Worm (Caenorhabditis elegans) whole organism, mixed stage, embryonic: ENCODE measurements around the gene Y70C5B.2.

Source experiments
- M03D4.4 ChIP-seq: sonication (generic microtip); optimal IDR thresholded peaks from 2 replicates; lab custom pipeline; 2017; ENCODE audit warnings: mild to moderate bottlenecking, missing genetic modification characterization, missing compliant biosample characterization
- blmp-1 ChIP-seq: fragments of 150-350 bp; optimal IDR thresholded peaks from 2 replicates; lab custom pipeline; 2014; ENCODE audit warnings: missing biosample characterization, missing genetic modification characterization
- ceh-43 ChIP-seq: fragments of 200-800 bp; sonication (Bioruptor generic); optimal IDR thresholded peaks from 2 replicates; lab custom pipeline; 2018; ENCODE audit warnings: mild to moderate bottlenecking, missing genetic modification characterization, moderate library complexity, missing compliant biosample characterization
- ceh-83 ChIP-seq: fragments of 200-800 bp; sonication (Bioruptor generic); optimal IDR thresholded peaks from 2 replicates; lab custom pipeline; 2018; ENCODE audit warnings: mild to moderate bottlenecking, missing genetic modification characterization, missing compliant biosample characterization
- ces-1 ChIP-seq: fragments of 150-350 bp; optimal IDR thresholded peaks from 2 replicates; lab custom pipeline; 2014; ENCODE audit warnings: missing biosample characterization, missing genetic modification reagents, missing genetic modification characterization
- cnd-1 ChIP-seq: fragments of 200-800 bp; sonication (Bioruptor generic); optimal IDR thresholded peaks from 2 replicates; lab custom pipeline; 2018; ENCODE audit warnings: mild to moderate bottlenecking, missing genetic modification characterization, missing compliant biosample characterization
- drap-1 ChIP-seq: fragments of 200-800 bp; sonication (Bioruptor generic); optimal IDR thresholded peaks from 3 replicates; lab custom pipeline; 2018; ENCODE audit warnings: mild to moderate bottlenecking, missing genetic modification characterization, missing compliant biosample characterization
- elt-1 ChIP-seq: sonication (generic microtip); optimal IDR thresholded peaks from 2 replicates; lab custom pipeline; 2017; ENCODE audit warnings: missing genetic modification characterization, mild to moderate bottlenecking, missing compliant biosample characterization, antibody characterized with exemption, moderate library complexity, borderline replicate concordance; ENCODE audit not compliant: insufficient read depth
- elt-3 ChIP-seq: fragments of 150-350 bp; optimal IDR thresholded peaks from 2 replicates; lab custom pipeline; 2014; ENCODE audit warnings: missing biosample characterization, missing genetic modification characterization
- flh-1 ChIP-seq: fragments of 200-800 bp; sonication (Bioruptor generic); optimal IDR thresholded peaks from 2 replicates; lab custom pipeline; 2018; ENCODE audit warnings: mild to moderate bottlenecking, missing genetic modification characterization, moderate library complexity, missing compliant biosample characterization
- ham-2 ChIP-seq: fragments of 200-800 bp; sonication (Bioruptor generic); optimal IDR thresholded peaks from 2 replicates; lab custom pipeline; 2018; ENCODE audit warnings: mild to moderate bottlenecking, missing genetic modification characterization, missing compliant biosample characterization
- hlh-1 ChIP-seq: fragments of 150-350 bp; optimal IDR thresholded peaks from 2 replicates; lab custom pipeline; 2014; ENCODE audit warnings: missing biosample characterization, missing genetic modification reagents, missing genetic modification characterization
- lin-13 ChIP-seq: fragments of 150-350 bp; optimal IDR thresholded peaks from 2 replicates; lab custom pipeline; 2014; ENCODE audit warnings: missing biosample characterization, missing genetic modification characterization
- lin-32 ChIP-seq: fragments of 200-800 bp; sonication (Bioruptor generic); optimal IDR thresholded peaks from 2 replicates; lab custom pipeline; 2018; ENCODE audit warnings: mild to moderate bottlenecking, missing genetic modification characterization, missing compliant biosample characterization
- mab-5 ChIP-seq: fragments of 150-350 bp; optimal IDR thresholded peaks from 2 replicates; lab custom pipeline; 2014; ENCODE audit warnings: missing biosample characterization, missing genetic modification characterization
- mep-1 ChIP-seq: fragments of 150-350 bp; optimal IDR thresholded peaks from 2 replicates; lab custom pipeline; 2017; ENCODE audit warnings: missing biosample characterization, missing genetic modification reagents, missing genetic modification characterization, inconsistent platforms
- mls-2 ChIP-seq: sonication (generic microtip); optimal IDR thresholded peaks from 2 replicates; lab custom pipeline; 2016; ENCODE audit warnings: mild to moderate bottlenecking, missing genetic modification characterization, moderate library complexity, missing compliant biosample characterization
- nhr-12 ChIP-seq: fragments of 150-350 bp; optimal IDR thresholded peaks from 2 replicates; lab custom pipeline; 2014; ENCODE audit warnings: missing biosample characterization, missing genetic modification characterization
- nhr-2 ChIP-seq: fragments of 150-350 bp; optimal IDR thresholded peaks from 2 replicates; lab custom pipeline; 2014; ENCODE audit warnings: missing biosample characterization, missing genetic modification characterization
- nhr-237 ChIP-seq: fragments of 150-350 bp; optimal IDR thresholded peaks from 2 replicates; lab custom pipeline; 2014; ENCODE audit warnings: missing biosample characterization, missing genetic modification characterization
- nhr-76 ChIP-seq: sonication (generic microtip); optimal IDR thresholded peaks from 2 replicates; lab custom pipeline; 2017; ENCODE audit warnings: missing biosample characterization, missing genetic modification characterization
- pha-4 ChIP-seq: fragments of 150-350 bp; optimal IDR thresholded peaks from 2 replicates; lab custom pipeline; 2018; ENCODE audit warnings: missing biosample characterization, missing genetic modification reagents, missing genetic modification characterization
- sem-2 ChIP-seq: fragments of 200-800 bp; sonication (Bioruptor generic); optimal IDR thresholded peaks from 2 replicates; lab custom pipeline; 2018; ENCODE audit warnings: mild to moderate bottlenecking, missing genetic modification characterization, missing compliant biosample characterization
- sptf-1 ChIP-seq: sonication (generic microtip); optimal IDR thresholded peaks from 2 replicates; lab custom pipeline; 2017; ENCODE audit warnings: mild to moderate bottlenecking, missing genetic modification characterization, moderate library complexity, missing compliant biosample characterization
- tbx-8 ChIP-seq: fragments of 200-800 bp; sonication (Bioruptor generic); optimal IDR thresholded peaks from 2 replicates; lab custom pipeline; 2018; ENCODE audit warnings: mild to moderate bottlenecking, missing genetic modification characterization, moderate library complexity, missing compliant biosample characterization
- unc-120 ChIP-seq: sonication (generic microtip); optimal IDR thresholded peaks from 2 replicates; lab custom pipeline; 2017; ENCODE audit warnings: missing genetic modification characterization, missing compliant biosample characterization; ENCODE audit not compliant: poor library complexity, severe bottlenecking
- unc-39 ChIP-seq: fragments of 150-350 bp; optimal IDR thresholded peaks from 2 replicates; lab custom pipeline; 2014; ENCODE audit warnings: missing biosample characterization, missing genetic modification characterization
- unc-62 ChIP-seq: fragments of 150-350 bp; optimal IDR thresholded peaks from 2 replicates; lab custom pipeline; 2014; ENCODE audit warnings: missing biosample characterization, missing genetic modification reagents, missing genetic modification characterization
- zip-8 ChIP-seq: fragments of 150-350 bp; optimal IDR thresholded peaks from 2 replicates; lab custom pipeline; 2014; ENCODE audit warnings: missing biosample characterization, missing genetic modification characterization
- ztf-11 ChIP-seq: fragments of 150-350 bp; optimal IDR thresholded peaks from 2 replicates; lab custom pipeline; 2014; ENCODE audit warnings: missing biosample characterization, missing genetic modification characterization

The Y70C5B.2 gene

ce11 chrV:16679237-16679636 is 18.5 kb upstream of the Y70C5B.2 start, which contains the start of gene srz-103:
TSS of gene srz-103 (minus strand) at chrV:16679337.
- TF ChIP-seq ceh-43 (GFP tag; lab: Kevin White, UChicago) (no peak), unc-120 (tag; lab: Kevin White, UChicago) (no peak), unc-62 (no peak), mls-2 (tag; lab: Kevin White, UChicago) (no peak), ham-2 (no peak), nhr-12 (tag; lab: Kevin White, UChicago) (no peak), elt-1 (tag; lab: Kevin White, UChicago) (no peak), lin-32 (GFP tag; lab: Kevin White, UChicago) (no peak), nhr-237 (tag; lab: Kevin White, UChicago) (no peak), nhr-76 (tag; lab: Kevin White, UChicago) (no peak), drap-1 (GFP tag; lab: Kevin White, UChicago) (no peak)

- TF ChIP-seq ces-1 (GFP tag; lab: Kevin White, UChicago) (no peak), ceh-43 (GFP tag; lab: Kevin White, UChicago) (no peak), drap-1 (GFP tag; lab: Kevin White, UChicago) (no peak), flh-1 (GFP tag; lab: Kevin White, UChicago) (no peak), tbx-8 (no peak), zip-8 (tag; lab: Kevin White, UChicago) (no peak), hlh-1 (tag; lab: Kevin White, UChicago) (no peak), elt-1 (tag; lab: Kevin White, UChicago) (no peak), nhr-237 (tag; lab: Kevin White, UChicago) (no peak), unc-39 (no peak), pha-4 (no peak), unc-62 (no peak), lin-13 (tag; lab: Kevin White, UChicago) (no peak), nhr-12 (tag; lab: Kevin White, UChicago) (no peak), mep-1 (tag; lab: Kevin White, UChicago) (no peak), mab-5 (no peak), nhr-2 (tag; lab: Kevin White, UChicago) (no peak), M03D4.4 (tag; lab: Kevin White, UChicago) (no peak), blmp-1 (tag; lab: Kevin White, UChicago) (no peak), ceh-83 (GFP tag; lab: Kevin White, UChicago) (no peak)
Measured at ce11 chrV:16675553-16675952, 14.8 kb upstream of the Y70C5B.2 start, which contains the start of gene srz-1. TSS of gene srz-1 (plus strand) at chrV:16675853.

ce11 chrV:16674399-16674798 is 13.7 kb upstream of the Y70C5B.2 start:
- TF ChIP-seq nhr-2 (tag; lab: Kevin White, UChicago) (no peak), zip-8 (tag; lab: Kevin White, UChicago) (no peak), M03D4.4 (tag; lab: Kevin White, UChicago) (no peak), elt-3 (no peak), ztf-11 (tag; lab: Kevin White, UChicago) (no peak), blmp-1 (tag; lab: Kevin White, UChicago) (no peak), sem-2 (no peak), nhr-12 (tag; lab: Kevin White, UChicago) (no peak), ceh-43 (GFP tag; lab: Kevin White, UChicago) (no peak), cnd-1 (tag; lab: Kevin White, UChicago) (no peak), sptf-1 (tag; lab: Kevin White, UChicago) (no peak), lin-32 (GFP tag; lab: Kevin White, UChicago) (no peak)

- TF ChIP-seq nhr-12 (tag; lab: Kevin White, UChicago) = no peak
- no peak for TF ChIP-seq nhr-2 (tag; lab: Kevin White, UChicago)
- TF ChIP-seq, all 35 proteins: peak for 0
Measured at ce11 chrV:16672198-16672597, 11.5 kb upstream of the Y70C5B.2 start, which contains the start of gene F14F8.8. TSS of gene F14F8.8 (minus strand) at chrV:16672298.

- TF ChIP-seq ceh-43 (GFP tag; lab: Kevin White, UChicago) (no peak), ceh-83 (GFP tag; lab: Kevin White, UChicago) (no peak), zip-8 (tag; lab: Kevin White, UChicago) (no peak), cnd-1 (tag; lab: Kevin White, UChicago) (no peak), sptf-1 (tag; lab: Kevin White, UChicago) (no peak), ces-1 (GFP tag; lab: Kevin White, UChicago) (no peak)
- TF ChIP-seq, all 35 proteins: peak for 0
Measured at ce11 chrV:16671190-16671589, 10.5 kb upstream of the Y70C5B.2 start, which contains the start of gene str-61. TSS of gene str-61 (minus strand) at chrV:16671290.
